Worm (Caenorhabditis elegans) whole organism, L1 larva: ENCODE data around the gene Y59H11AM.4.

Experiments
- C34B4.2 ChIP-seq: sonication (generic microtip); optimal IDR thresholded peaks from 2 replicates; lab custom pipeline; 2017; ENCODE audit warnings: mild to moderate bottlenecking, missing genetic modification characterization, missing compliant biosample characterization
- aly-2 ChIP-seq: fragments of 150-350 bp; optimal IDR thresholded peaks from 2 replicates; lab custom pipeline; 2014; ENCODE audit warnings: missing biosample characterization, missing genetic modification characterization
- ceh-63 ChIP-seq: fragments of 200-800 bp; sonication (Bioruptor generic); optimal IDR thresholded peaks from 2 replicates; lab custom pipeline; 2018; ENCODE audit warnings: mild to moderate bottlenecking, missing genetic modification characterization, missing compliant biosample characterization
- ceh-82 ChIP-seq, 3 experiments: fragments of 150-350 bp in 1 of 3; sonication (generic microtip) in 2 of 3; optimal IDR thresholded peaks; 2 replicates each; lab custom pipeline; 2014 to 2017; ENCODE audit warnings: missing biosample characterization in 3 of 3, missing genetic modification characterization in 3 of 3
- ceh-88 ChIP-seq: fragments of 200-800 bp; sonication (Bioruptor generic); IDR thresholded peaks from 2 replicates; pipeline ENCODE4 v1.3.6; 2022; ENCODE audit warnings: missing genetic modification characterization, missing compliant biosample characterization
- ceh-90 ChIP-seq: sonication (generic microtip); optimal IDR thresholded peaks from 2 replicates; lab custom pipeline; 2016; ENCODE audit warnings: missing genetic modification characterization, missing compliant biosample characterization
- ces-1 ChIP-seq: fragments of 150-350 bp; optimal IDR thresholded peaks from 2 replicates; lab custom pipeline; 2014; ENCODE audit warnings: missing biosample characterization, missing genetic modification reagents, missing genetic modification characterization
- dpl-1 ChIP-seq, 3 experiments: fragments of 150-350 bp in 2 of 3; sonication (generic microtip) in 1 of 3; optimal IDR thresholded peaks; 2 replicates each; lab custom pipeline; 2014 to 2017; ENCODE audit warnings: missing biosample characterization in 3 of 3, missing genetic modification characterization in 3 of 3, missing genetic modification reagents in 3 of 3
- dsc-1 ChIP-seq: sonication (generic microtip); optimal IDR thresholded peaks from 2 replicates; lab custom pipeline; 2016; ENCODE audit warnings: mild to moderate bottlenecking, missing genetic modification characterization, missing compliant biosample characterization
- efl-1 ChIP-seq, 4 experiments: fragments of 150-350 bp; optimal IDR thresholded peaks in 3 of 4; peaks in 1 of 4; 1 replicate in 1 of 4; 2 replicates in 3 of 4; lab custom pipeline; 2014; ENCODE audit warnings: missing biosample characterization in 2 of 4, missing genetic modification characterization in 2 of 4, missing genetic modification reagents in 2 of 4
- egl-27 ChIP-seq, 2 experiments: fragments of 150-350 bp in 1 of 2; sonication (generic microtip); optimal IDR thresholded peaks; 3 replicates each; lab custom pipeline; 2017 to 2018; ENCODE audit warnings: missing biosample characterization in 2 of 2, missing genetic modification characterization in 2 of 2, missing genetic modification reagents in 2 of 2
- elt-2 ChIP-seq: sonication (generic microtip); optimal IDR thresholded peaks from 2 replicates; lab custom pipeline; 2016; ENCODE audit warnings: missing genetic modification characterization, mild to moderate bottlenecking, inconsistent platforms, missing compliant biosample characterization, missing genetic modification reagents
- ets-5 ChIP-seq: fragments of 200-800 bp; sonication (Bioruptor generic); IDR thresholded peaks from 2 replicates; pipeline ENCODE4 v1.3.6; 2022; ENCODE audit warnings: missing genetic modification characterization, missing compliant biosample characterization
- fkh-10 ChIP-seq: sonication (generic microtip); optimal IDR thresholded peaks from 2 replicates; lab custom pipeline; 2017; ENCODE audit warnings: missing biosample characterization, missing genetic modification reagents, missing genetic modification characterization
- fkh-4 ChIP-seq: sonication (generic microtip); optimal IDR thresholded peaks from 2 replicates; lab custom pipeline; 2016; ENCODE audit warnings: missing compliant biosample characterization, missing genetic modification characterization, borderline replicate concordance
- fos-1 ChIP-seq: fragments of 150-350 bp; optimal IDR thresholded peaks from 2 replicates; lab custom pipeline; 2014; ENCODE audit warnings: missing biosample characterization, missing genetic modification characterization
- grh-1 ChIP-seq: fragments of 200-800 bp; sonication (Bioruptor generic); IDR thresholded peaks from 2 replicates; pipeline ENCODE4 v1.3.6; 2022; ENCODE audit warnings: missing genetic modification reagents, missing genetic modification characterization, missing compliant biosample characterization
- hlh-17 ChIP-seq: fragments of 200-800 bp; sonication (Bioruptor generic); optimal IDR thresholded peaks from 2 replicates; lab custom pipeline; 2018; ENCODE audit warnings: missing genetic modification characterization, mild to moderate bottlenecking, missing compliant biosample characterization, moderate library complexity, borderline replicate concordance
- hlh-4 ChIP-seq: sonication (generic microtip); optimal IDR thresholded peaks from 2 replicates; lab custom pipeline; 2016; ENCODE audit warnings: mild to moderate bottlenecking, missing genetic modification characterization, missing compliant biosample characterization
- irx-1 ChIP-seq: sonication (generic microtip); optimal IDR thresholded peaks from 2 replicates; lab custom pipeline; 2016; ENCODE audit warnings: missing genetic modification characterization, missing compliant biosample characterization
- isw-1 ChIP-seq: fragments of 200-800 bp; sonication (Bioruptor generic); IDR thresholded peaks from 2 replicates; pipeline ENCODE4 v1.3.6; 2022; ENCODE audit warnings: missing genetic modification characterization, missing compliant biosample characterization
- jun-1 ChIP-seq: fragments of 150-350 bp; optimal IDR thresholded peaks from 2 replicates; lab custom pipeline; 2014; ENCODE audit warnings: missing biosample characterization, missing genetic modification reagents, missing genetic modification characterization
- lin-14 ChIP-seq: fragments of 200-800 bp; sonication (Bioruptor generic); optimal IDR thresholded peaks from 2 replicates; lab custom pipeline; 2018; ENCODE audit warnings: mild to moderate bottlenecking, missing genetic modification characterization, moderate library complexity, missing compliant biosample characterization
- lin-35 ChIP-seq, 2 experiments: fragments of 150-350 bp; optimal IDR thresholded peaks; 2 replicates each; lab custom pipeline; 2014; ENCODE audit warnings: missing biosample characterization in 2 of 2, missing genetic modification characterization in 2 of 2, missing genetic modification reagents in 2 of 2
- lin-39 ChIP-seq: fragments of 150-350 bp; optimal IDR thresholded peaks from 2 replicates; lab custom pipeline; 2014; ENCODE audit warnings: missing biosample characterization, missing genetic modification reagents, missing genetic modification characterization
- mab-9 ChIP-seq: fragments of 200-800 bp; sonication (Bioruptor generic); IDR thresholded peaks from 2 replicates; pipeline ENCODE4 v1.3.6; 2022; ENCODE audit warnings: missing genetic modification reagents, missing genetic modification characterization, missing compliant biosample characterization
- mdl-1 ChIP-seq, 2 experiments: fragments of 150-350 bp; optimal IDR thresholded peaks; 2 replicates each; lab custom pipeline; 2014 to 2017; ENCODE audit warnings: missing biosample characterization in 2 of 2, missing genetic modification characterization in 2 of 2, inconsistent platforms in 1 of 2
- mef-2 ChIP-seq: fragments of 150-350 bp; optimal IDR thresholded peaks from 2 replicates; lab custom pipeline; 2014; ENCODE audit warnings: missing biosample characterization, missing genetic modification characterization
- nhr-11 ChIP-seq: fragments of 150-350 bp; optimal IDR thresholded peaks from 2 replicates; lab custom pipeline; 2014; ENCODE audit warnings: missing biosample characterization, missing genetic modification characterization
- nhr-20 ChIP-seq: sonication (generic microtip); optimal IDR thresholded peaks from 2 replicates; lab custom pipeline; 2016; ENCODE audit warnings: mild to moderate bottlenecking, missing genetic modification characterization, missing compliant biosample characterization
- nhr-237 ChIP-seq: fragments of 150-350 bp; optimal IDR thresholded peaks from 2 replicates; lab custom pipeline; 2014; ENCODE audit warnings: missing biosample characterization, missing genetic modification characterization
- nhr-28 ChIP-seq: fragments of 150-350 bp; optimal IDR thresholded peaks from 2 replicates; lab custom pipeline; 2014; ENCODE audit warnings: missing biosample characterization, missing genetic modification characterization
- nhr-47 ChIP-seq: sonication (generic microtip); optimal IDR thresholded peaks from 2 replicates; lab custom pipeline; 2016; ENCODE audit warnings: mild to moderate bottlenecking, missing genetic modification characterization, moderate library complexity, missing compliant biosample characterization
- nhr-71 ChIP-seq: sonication (generic microtip); optimal IDR thresholded peaks from 2 replicates; lab custom pipeline; 2016; ENCODE audit warnings: mild to moderate bottlenecking, missing genetic modification characterization, moderate library complexity, missing compliant biosample characterization
- nhr-76 ChIP-seq: sonication (generic microtip); optimal IDR thresholded peaks from 2 replicates; lab custom pipeline; 2017; ENCODE audit warnings: missing biosample characterization, missing genetic modification characterization
- nhr-77 ChIP-seq: fragments of 150-350 bp; optimal IDR thresholded peaks from 2 replicates; lab custom pipeline; 2014; ENCODE audit warnings: missing biosample characterization, missing genetic modification characterization
- nhr-85 ChIP-seq: sonication (generic microtip); peaks from one replicate; lab custom pipeline; 2016; ENCODE audit warnings: missing genetic modification characterization, inconsistent platforms, missing compliant biosample characterization
- pag-3 ChIP-seq: sonication (generic microtip); optimal IDR thresholded peaks from 2 replicates; lab custom pipeline; 2017; ENCODE audit warnings: missing genetic modification characterization, mild to moderate bottlenecking, missing compliant biosample characterization, antibody characterized with exemption, borderline replicate concordance; ENCODE audit not compliant: insufficient read depth
- pax-3 ChIP-seq: fragments of 200-800 bp; sonication (Bioruptor generic); optimal IDR thresholded peaks from 2 replicates; lab custom pipeline; 2018; ENCODE audit warnings: mild to moderate bottlenecking, missing genetic modification characterization, moderate library complexity, missing compliant biosample characterization
- rnt-1 ChIP-seq: sonication (generic microtip); optimal IDR thresholded peaks from 2 replicates; lab custom pipeline; 2016; ENCODE audit warnings: mild to moderate bottlenecking, missing genetic modification characterization, moderate library complexity, missing compliant biosample characterization
- skn-1 ChIP-seq: fragments of 150-350 bp; optimal IDR thresholded peaks from 2 replicates; lab custom pipeline; 2014; ENCODE audit warnings: missing biosample characterization, missing genetic modification characterization
- snu-23 ChIP-seq: sonication (generic microtip); optimal IDR thresholded peaks from 2 replicates; lab custom pipeline; 2016; ENCODE audit warnings: missing genetic modification characterization, missing compliant biosample characterization
- sptf-1 ChIP-seq: fragments of 150-350 bp; optimal IDR thresholded peaks from 2 replicates; lab custom pipeline; 2014; ENCODE audit warnings: missing biosample characterization, missing genetic modification characterization
- sup-37 ChIP-seq: fragments of 200-800 bp; sonication (Bioruptor generic); optimal IDR thresholded peaks from 2 replicates; lab custom pipeline; 2018; ENCODE audit warnings: mild to moderate bottlenecking, missing genetic modification characterization, missing compliant biosample characterization
- unc-130 ChIP-seq: fragments of 150-350 bp; optimal IDR thresholded peaks from 2 replicates; lab custom pipeline; 2017; ENCODE audit warnings: missing biosample characterization, missing genetic modification characterization, inconsistent platforms
- unc-62 ChIP-seq: fragments of 150-350 bp; optimal IDR thresholded peaks from 2 replicates; lab custom pipeline; 2014; ENCODE audit warnings: missing biosample characterization, missing genetic modification reagents, missing genetic modification characterization
- unc-86 ChIP-seq: sonication (generic microtip); optimal IDR thresholded peaks from 2 replicates; lab custom pipeline; 2016; ENCODE audit warnings: missing genetic modification characterization, missing compliant biosample characterization
- unc-98 ChIP-seq: fragments of 200-800 bp; sonication (Bioruptor generic); IDR thresholded peaks from 2 replicates; pipeline ENCODE4 v1.3.6; 2022; ENCODE audit warnings: missing genetic modification characterization, missing compliant biosample characterization
- vab-15 ChIP-seq: sonication (generic microtip); optimal IDR thresholded peaks from 2 replicates; lab custom pipeline; 2017; ENCODE audit warnings: missing genotype, mild to moderate bottlenecking, missing genetic modification characterization, missing compliant biosample characterization
- xbp-1 ChIP-seq: sonication (generic microtip); optimal IDR thresholded peaks from 2 replicates; lab custom pipeline; 2016; ENCODE audit warnings: missing genetic modification characterization, missing compliant biosample characterization
- ztf-4 ChIP-seq: fragments of 150-350 bp; optimal IDR thresholded peaks from 2 replicates; lab custom pipeline; 2014; ENCODE audit warnings: missing biosample characterization, missing genetic modification characterization

Y59H11AM.4 gene

DNA sequence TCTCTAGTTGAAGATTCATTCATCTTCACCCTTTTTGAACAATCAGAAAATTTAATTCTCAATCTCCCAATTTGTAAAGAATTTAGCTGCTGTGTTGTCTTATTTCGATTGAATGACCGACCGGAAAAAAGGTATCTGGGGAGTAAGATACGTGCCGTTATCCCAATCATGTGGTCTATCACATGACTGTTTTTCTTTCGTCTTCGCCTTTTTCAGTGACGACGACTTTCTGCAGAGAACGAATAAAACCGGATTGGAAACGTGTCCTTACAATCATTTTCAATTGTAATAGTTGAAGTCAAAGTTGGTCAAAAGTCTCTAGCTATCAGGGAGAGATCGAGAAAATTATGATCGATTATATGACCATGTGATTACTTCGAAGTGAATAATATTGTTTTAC is 41.1 kb downstream of the Y59H11AM.4 start (continued):
- TF ChIP-seq xbp-1 (tag; lab: Kevin White, UChicago) (peak; percentile 72), dsc-1 (no peak), lin-14 (peak; percentile 82), skn-1 (tag; lab: Kevin White, UChicago) (no peak), aly-2 (tag; lab: Kevin White, UChicago) (no peak), mab-9 (no peak), ceh-63 (GFP tag; lab: Kevin White, UChicago) (no peak), unc-62 (GFP tag; lab: Kevin White, UChicago) (no peak), nhr-237 (tag; lab: Kevin White, UChicago) (no peak), nhr-77 (tag; lab: Kevin White, UChicago) (no peak), hlh-17 (GFP tag; lab: Kevin White, UChicago) (no peak), nhr-28 (tag; lab: Kevin White, UChicago) (no peak), ceh-90 (tag; lab: Kevin White, UChicago) (no peak), vab-15 (tag; lab: Kevin White, UChicago) (no peak), irx-1 (tag; lab: Kevin White, UChicago) (peak; percentile 69), dpl-1 (GFP tag; optimal IDR thresholded peaks at IDR 0.05; lab: Kevin White, UChicago) (peak in 2 of 3 experiments; percentile 33 to 46), sptf-1 (tag; lab: Kevin White, UChicago) (no peak), isw-1 (no peak), jun-1 (tag; lab: Kevin White, UChicago) (peak; percentile 22), pag-3 (tag; lab: Kevin White, UChicago) (no peak), lin-39 (tag; lab: Kevin White, UChicago) (no peak), rnt-1 (tag; lab: Kevin White, UChicago) (no peak), mef-2 (tag; lab: Kevin White, UChicago) (no peak), ztf-4 (peak; percentile 29), unc-86 (tag; lab: Kevin White, UChicago) (no peak), ceh-88 (no peak), nhr-85 (tag; lab: Kevin White, UChicago) (peak; percentile 99), ets-5 (GFP tag; lab: Robert Waterston, UW) (no peak), nhr-76 (tag; lab: Kevin White, UChicago) (no peak), unc-98 (GFP tag; lab: Robert Waterston, UW) (no peak), fkh-10 (no peak), C34B4.2 (no peak), grh-1 (GFP tag; lab: Robert Waterston, UW) (peak; percentile 95), ces-1 (GFP tag; lab: Kevin White, UChicago) (no peak), fos-1 (tag; lab: Kevin White, UChicago) (no peak), mdl-1 (tag; optimal IDR thresholded peaks at IDR 0.05; lab: Kevin White, UChicago) (peak in 1 of 2 experiments; percentile 76), hlh-4 (no peak), snu-23 (GFP tag; lab: Kevin White, UChicago) (peak; percentile 73), nhr-47 (tag; lab: Kevin White, UChicago) (peak; percentile 69)

ce11 chrIV:8528345-8528744 is 41.8 kb downstream of the Y59H11AM.4 start:
- TF ChIP-seq nhr-20 (tag; lab: Kevin White, UChicago): peak; percentile 72
- peak; percentile 65 for TF ChIP-seq lin-14
- TF ChIP-seq grh-1 (GFP tag; lab: Robert Waterston, UW): peak; percentile 39; the same call in 1 of the 2 replicates
- TF ChIP-seq unc-130 (tag; lab: Kevin White, UChicago): peak; percentile 72
- TF ChIP-seq elt-2 (tag; lab: Kevin White, UChicago): peak; percentile 89
- TF ChIP-seq lin-35 (GFP tag; optimal IDR thresholded peaks at IDR 0.05; lab: Kevin White, UChicago): peak in 1 of 2 experiments; percentile 46
- TF ChIP-seq sup-37 (GFP tag; lab: Kevin White, UChicago): no peak
- no peak for TF ChIP-seq irx-1 (tag; lab: Kevin White, UChicago)
- no peak for TF ChIP-seq egl-27 (tag; optimal IDR thresholded peaks at IDR 0.05; lab: Kevin White, UChicago)
- no peak for TF ChIP-seq ceh-82 (tag; optimal IDR thresholded peaks at IDR 0.05; lab: Kevin White, UChicago)
- TF ChIP-seq mdl-1 (tag; optimal IDR thresholded peaks at IDR 0.05; lab: Kevin White, UChicago): peak in 1 of 2 experiments; percentile 87
- TF ChIP-seq nhr-47 (tag; lab: Kevin White, UChicago): peak; percentile 1
- no peak for TF ChIP-seq lin-39 (tag; lab: Kevin White, UChicago)
- no peak for TF ChIP-seq pax-3 (tag; lab: Kevin White, UChicago)
- no peak for TF ChIP-seq efl-1 (optimal IDR thresholded peaks at IDR 0.05; lab: Kevin White, UChicago)
- TF ChIP-seq efl-1 (GFP tag; optimal IDR thresholded peaks at IDR 0.05 in 1 of 2; lab: Kevin White, UChicago): peak in 1 of 2 experiments; percentile 94
- no peak for TF ChIP-seq fkh-4 (tag; lab: Kevin White, UChicago)
- peak; percentile 32 for TF ChIP-seq ztf-4
- peak; percentile 5 for TF ChIP-seq nhr-85 (tag; lab: Kevin White, UChicago)
- TF ChIP-seq nhr-71 (tag; lab: Kevin White, UChicago): peak; percentile 55
- TF ChIP-seq nhr-11 (tag; lab: Kevin White, UChicago): no peak
